Fruit fly (Drosophila melanogaster): ENCODE results near the gene CG5149.
A peak's percentile ranks its signal among the peaks of the same experiment; 100 is the strongest.

Gene CG5149

DNA sequence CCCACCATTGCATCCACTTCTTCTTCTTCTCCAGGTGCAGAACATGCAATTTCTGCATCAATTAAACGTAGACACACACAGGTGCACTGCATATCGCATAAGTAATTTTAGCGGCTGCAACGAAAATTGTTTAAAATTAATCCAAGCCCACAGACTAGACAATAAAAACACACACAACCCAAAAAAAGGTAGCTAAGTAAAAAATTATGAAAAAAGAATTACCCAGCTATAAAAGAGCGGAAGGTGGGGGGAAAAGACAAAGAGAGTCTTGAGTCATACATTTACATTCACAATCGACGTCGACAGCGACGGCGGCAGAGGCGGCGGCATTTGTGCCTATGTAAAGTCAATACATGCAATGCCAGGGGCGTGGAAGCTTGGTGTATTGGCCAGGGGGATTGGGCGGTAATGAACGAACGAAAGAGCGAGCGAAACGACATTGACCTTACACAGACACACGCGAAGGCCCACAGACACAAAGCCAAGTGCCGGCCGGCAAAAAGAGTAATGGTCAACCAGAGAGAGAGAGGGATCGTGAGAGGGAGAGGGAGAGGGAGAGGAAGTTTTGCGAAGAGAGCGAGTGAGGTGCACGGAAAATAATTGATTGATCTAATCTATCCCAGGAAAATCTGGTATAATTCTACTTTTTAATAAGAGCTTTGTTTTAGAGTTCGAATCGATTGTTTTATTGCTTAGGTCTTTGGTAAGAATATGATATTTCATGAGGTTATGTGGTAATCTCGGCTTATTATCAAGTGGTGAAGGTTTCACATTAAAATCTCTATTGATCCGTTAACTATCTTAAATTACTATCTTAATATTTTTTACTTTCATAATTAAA lies 30.3 kb upstream of the CG5149 start (continued):
- peak; percentile 43 for TF ChIP-seq corto (GFP tag; optimal IDR thresholded peaks at IDR 0.05)
- TF ChIP-seq Jarid2 (GFP tag; optimal IDR thresholded peaks at IDR 0.05): no peak
- TF ChIP-seq crol (GFP tag; IDR thresholded peaks at IDR 0.05): peak; percentile 84
- TF ChIP-seq yki (optimal IDR thresholded peaks at IDR 0.05): peak; percentile 61
- TF ChIP-seq TFAM (GFP tag; optimal IDR thresholded peaks at IDR 0.05): no peak
- no peak for TF ChIP-seq jigr1 (GFP tag; IDR thresholded peaks at IDR 0.05)
- TF ChIP-seq unpg (GFP tag; optimal IDR thresholded peaks at IDR 0.05): no peak
- no peak for TF ChIP-seq usp (GFP tag; optimal IDR thresholded peaks at IDR 0.05)
- no peak for TF ChIP-seq CG5953 (GFP tag; IDR thresholded peaks at IDR 0.05)
- peak; percentile 63; the same call in 1 of the 2 replicates for TF ChIP-seq chm (GFP tag; IDR thresholded peaks at IDR 0.05)

DNA sequence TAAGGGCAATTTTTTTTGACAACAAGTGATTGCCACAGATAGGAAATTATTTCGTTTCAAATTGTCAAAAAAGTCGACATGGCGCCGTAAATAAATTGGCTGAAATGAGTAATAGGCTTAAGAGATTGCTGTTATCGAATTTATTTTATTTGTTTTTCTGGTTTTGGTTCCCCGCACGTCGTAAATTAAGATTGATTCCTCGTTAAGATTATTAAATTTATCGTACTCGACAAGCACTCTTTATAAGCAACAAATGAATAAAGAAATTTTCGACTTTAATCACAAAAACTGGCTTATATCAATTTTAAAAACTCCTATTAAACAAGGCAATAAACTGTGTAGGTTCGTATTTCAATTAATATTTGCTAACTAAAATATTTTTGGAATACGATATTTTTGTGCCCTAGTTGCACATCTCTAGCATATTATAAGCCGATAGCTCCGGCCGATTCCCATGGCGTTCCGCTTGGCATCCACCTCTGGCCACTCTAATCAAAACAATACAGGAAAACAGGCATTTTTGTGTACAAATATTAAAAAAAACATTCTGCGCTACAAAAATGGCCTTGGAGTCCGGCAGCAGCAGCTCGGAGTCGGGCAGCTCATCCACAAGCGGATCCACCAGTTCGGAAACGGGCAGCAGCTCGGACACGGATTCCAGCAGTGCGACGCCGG lies 24.0 kb upstream of the CG5149 start, which contains the start of gene chm:
chm (plus strand) TSS at position 471 of the 675 bp plus-strand sequence.
- TF ChIP-seq pfk (GFP tag; optimal IDR thresholded peaks at IDR 0.05) (peak; percentile 53), CG18599 (GFP tag; optimal IDR thresholded peaks at IDR 0.05) (peak; percentile 35), CG7556 (GFP tag; optimal IDR thresholded peaks at IDR 0.05) (no peak), Pdp1 (GFP tag; optimal IDR thresholded peaks at IDR 0.05) (peak; percentile 20 to 46), emc (GFP tag; optimal IDR thresholded peaks at IDR 0.05) (no peak), CG4617 (GFP tag; optimal IDR thresholded peaks at IDR 0.05; ENCODE audit: borderline replicate concordance) (peak; percentile 69), CG10321 (GFP tag; IDR thresholded peaks at IDR 0.05) (no peak), klu (GFP tag; IDR thresholded peaks at IDR 0.05) (no peak), CG1529 (GFP tag; optimal IDR thresholded peaks at IDR 0.05) (no peak), CG1603 (tag; optimal IDR thresholded peaks at IDR 0.05) (peak; percentile 67), zf30C (GFP tag; optimal IDR thresholded peaks at IDR 0.05) (no peak), tup (GFP tag; optimal IDR thresholded peaks at IDR 0.05) (no peak), cas (GFP tag; IDR thresholded peaks at IDR 0.05) (no peak), CG17912 (GFP tag; optimal IDR thresholded peaks at IDR 0.05) (no peak), CG17385 (GFP tag; optimal IDR thresholded peaks at IDR 0.05) (peak; percentile 7), Bdp1 (GFP tag; optimal IDR thresholded peaks at IDR 0.05) (no peak), CG12659 (GFP tag; optimal IDR thresholded peaks at IDR 0.05) (peak; percentile 52), vvl (GFP tag; IDR thresholded peaks at IDR 0.05) (peak; percentile 65), lola (GFP tag; optimal IDR thresholded peaks at IDR 0.05) (peak in 1 of 3 experiments; percentile 11), Meics (GFP tag; optimal IDR thresholded peaks at IDR 0.05) (no peak), CG11085 (GFP tag; IDR thresholded peaks at IDR 0.05) (peak; percentile 32; the same call in 1 of the 2 replicates), stc (GFP tag; IDR thresholded peaks at IDR 0.05) (no peak), chif (GFP tag; optimal IDR thresholded peaks at IDR 0.05) (peak in 1 of 2 experiments; percentile 28), Aef1 (GFP tag; IDR thresholded peaks at IDR 0.05) (no peak; the same call in 2 of the 3 replicates), Dek (tag; optimal IDR thresholded peaks at IDR 0.05) (peak; percentile 8), tll (GFP tag; optimal IDR thresholded peaks at IDR 0.05) (no peak), gce (GFP tag; IDR thresholded peaks at IDR 0.05) (no peak), Hmx (GFP tag; optimal IDR thresholded peaks at IDR 0.05) (no peak), trh (GFP tag; optimal IDR thresholded peaks at IDR 0.05) (no peak), E2f1 (GFP tag; IDR thresholded peaks at IDR 0.05) (no peak), slou (GFP tag; optimal IDR thresholded peaks at IDR 0.05) (no peak), Dll (GFP tag; IDR thresholded peaks at IDR 0.05; ENCODE audit: partially characterized antibody) (peak; percentile 88), Ada2b (GFP tag; IDR thresholded peaks at IDR 0.05) (no peak), CG15269 (tag; optimal IDR thresholded peaks at IDR 0.05) (no peak), CG10979 (tag; optimal IDR thresholded peaks at IDR 0.05) (no peak), CG31441 (GFP tag; IDR thresholded peaks at IDR 0.05) (0 out of 2 replicates have a peak, but pooled peaks have one; percentile 27), maf-S (GFP tag; optimal IDR thresholded peaks at IDR 0.05) (no peak)

All from whole organism, embryonic.